Worm (Caenorhabditis elegans): Measurements from ENCODE around the gene clec-151.

Gene clec-151

ce11 chrIII:4647341-4647740, 19.1 kb downstream of the clec-151 start:
- peak; percentile 94 for TF ChIP-seq dsc-1 (tag; optimal IDR thresholded peaks at IDR 0.05)
- TF ChIP-seq hlh-17 (GFP tag; optimal IDR thresholded peaks at IDR 0.05; ENCODE audit: borderline replicate concordance), result no peak
- TF ChIP-seq ceh-90 (tag; optimal IDR thresholded peaks at IDR 0.05), result no peak
- TF ChIP-seq fkh-4 (tag; optimal IDR thresholded peaks at IDR 0.05; ENCODE audit: borderline replicate concordance), result peak; percentile 71

ce11 chrIII:4647878-4648277, 19.6 kb downstream of the clec-151 start, which contains the start of gene T23F11.6:
TSS of gene T23F11.6 (minus strand) at chrIII:4647922.
- TF ChIP-seq rnt-1 (tag; optimal IDR thresholded peaks at IDR 0.05) (no peak), vab-15 (tag; optimal IDR thresholded peaks at IDR 0.05) (no peak), irx-1 (tag; optimal IDR thresholded peaks at IDR 0.05) (no peak), zag-1 (tag; optimal IDR thresholded peaks at IDR 0.05) (no peak), lir-3 (tag; optimal IDR thresholded peaks at IDR 0.05; ENCODE audit: poor library complexity) (no peak), xbp-1 (tag; optimal IDR thresholded peaks at IDR 0.05) (no peak), nhr-76 (tag; optimal IDR thresholded peaks at IDR 0.05) (no peak), ceh-82 (tag; optimal IDR thresholded peaks at IDR 0.05) (no peak), nhr-28 (tag; optimal IDR thresholded peaks at IDR 0.05) (no peak), sptf-1 (tag; optimal IDR thresholded peaks at IDR 0.05) (no peak)

ce11 chrIII:4649363-4649768, 21.1 kb downstream of the clec-151 start:
- TF ChIP-seq nhr-76 (tag; optimal IDR thresholded peaks at IDR 0.05) (peak; percentile 55), mab-9 (GFP tag; IDR thresholded peaks at IDR 0.05) (peak; percentile 73), unc-62 (GFP tag; optimal IDR thresholded peaks at IDR 0.05) (no peak), unc-130 (tag; optimal IDR thresholded peaks at IDR 0.05) (peak; percentile 90), lir-3 (tag; optimal IDR thresholded peaks at IDR 0.05; ENCODE audit: poor library complexity) (peak; percentile 79), C16A3.4 (tag; optimal IDR thresholded peaks at IDR 0.05) (peak; percentile 92), egl-13 (tag; optimal IDR thresholded peaks at IDR 0.05) (peak; percentile 82), rnt-1 (tag; optimal IDR thresholded peaks at IDR 0.05) (peak; percentile 90), ama-1 (optimal IDR thresholded peaks at IDR 0.05) (no peak), C04F5.9 (tag; optimal IDR thresholded peaks at IDR 0.05) (peak; percentile 84), unc-30 (tag; optimal IDR thresholded peaks at IDR 0.05) (no peak), unc-98 (GFP tag; IDR thresholded peaks at IDR 0.05) (peak; percentile 51; the same call in 1 of the 2 replicates), aly-2 (tag; optimal IDR thresholded peaks at IDR 0.05) (no peak), nhr-71 (tag; optimal IDR thresholded peaks at IDR 0.05) (peak; percentile 99), hpl-2 (GFP tag; optimal IDR thresholded peaks at IDR 0.05) (peak; percentile 91), nhr-19 (GFP tag; conservative IDR thresholded peaks at IDR 0.05) (peak; percentile 92), lin-15B (tag; optimal IDR thresholded peaks at IDR 0.05) (peak; percentile 60), lin-14 (GFP tag; optimal IDR thresholded peaks at IDR 0.05) (peak; percentile 100), skn-1 (tag; optimal IDR thresholded peaks at IDR 0.05) (peak; percentile 81), mdl-1 (tag; optimal IDR thresholded peaks at IDR 0.05) (peak; percentile 94 to 100), pax-3 (tag; optimal IDR thresholded peaks at IDR 0.05) (peak; percentile 84), ztf-11 (tag; optimal IDR thresholded peaks at IDR 0.05) (peak in 1 of 2 experiments; percentile 30), grh-1 (GFP tag; IDR thresholded peaks at IDR 0.05) (peak; percentile 69), blmp-1 (tag; optimal IDR thresholded peaks at IDR 0.05) (peak; percentile 84), alr-1 (tag; optimal IDR thresholded peaks at IDR 0.05; ENCODE audit: borderline replicate concordance) (no peak), ces-1 (GFP tag; optimal IDR thresholded peaks at IDR 0.05) (no peak), snu-23 (GFP tag; optimal IDR thresholded peaks at IDR 0.05) (peak; percentile 98), fkh-10 (GFP tag; optimal IDR thresholded peaks at IDR 0.05) (no peak), pqm-1 (tag; optimal IDR thresholded peaks at IDR 0.05) (peak; percentile 40), swsn-7 (tag; optimal IDR thresholded peaks at IDR 0.05) (peak; percentile 92), fkh-4 (tag; optimal IDR thresholded peaks at IDR 0.05; ENCODE audit: borderline replicate concordance) (peak; percentile 44), hlh-17 (GFP tag; optimal IDR thresholded peaks at IDR 0.05; ENCODE audit: borderline replicate concordance) (no peak), lin-35 (GFP tag; optimal IDR thresholded peaks at IDR 0.05) (peak; percentile 83 to 91), pag-3 (tag; optimal IDR thresholded peaks at IDR 0.05; ENCODE audit: borderline replicate concordance, insufficient read depth) (peak; percentile 12), efl-3 (GFP tag; optimal IDR thresholded peaks at IDR 0.05) (no peak), sox-4 (tag; optimal IDR thresholded peaks at IDR 0.05) (no peak), ets-5 (GFP tag; IDR thresholded peaks at IDR 0.05) (no peak), lin-39 (tag; optimal IDR thresholded peaks at IDR 0.05) (peak; percentile 7), nhr-47 (tag; optimal IDR thresholded peaks at IDR 0.05) (peak; percentile 94)

Measured in whole organism, L1 larva.